Worm (Caenorhabditis elegans) whole organism, mixed stage, embryonic: ENCODE results near the gene ZK1086.3.

Source experiments
- lin-13 ChIP-seq: fragments of 150-350 bp; optimal IDR thresholded peaks from 2 replicates; lab custom pipeline; 2014; ENCODE audit warnings: missing biosample characterization, missing genetic modification characterization
- lsy-2 ChIP-seq: fragments of 150-350 bp; optimal IDR thresholded peaks from 2 replicates; lab custom pipeline; 2014; ENCODE audit warnings: missing biosample characterization, missing genetic modification characterization
- mep-1 ChIP-seq: fragments of 150-350 bp; optimal IDR thresholded peaks from 2 replicates; lab custom pipeline; 2017; ENCODE audit warnings: missing biosample characterization, missing genetic modification reagents, missing genetic modification characterization, inconsistent platforms
- nhr-12 ChIP-seq: fragments of 150-350 bp; optimal IDR thresholded peaks from 2 replicates; lab custom pipeline; 2014; ENCODE audit warnings: missing biosample characterization, missing genetic modification characterization
- nhr-237 ChIP-seq: fragments of 150-350 bp; optimal IDR thresholded peaks from 2 replicates; lab custom pipeline; 2014; ENCODE audit warnings: missing biosample characterization, missing genetic modification characterization
- nhr-76 ChIP-seq: sonication (generic microtip); optimal IDR thresholded peaks from 2 replicates; lab custom pipeline; 2017; ENCODE audit warnings: missing biosample characterization, missing genetic modification characterization
- pha-4 ChIP-seq: fragments of 150-350 bp; optimal IDR thresholded peaks from 2 replicates; lab custom pipeline; 2018; ENCODE audit warnings: missing biosample characterization, missing genetic modification reagents, missing genetic modification characterization
- snpc-4 ChIP-seq: fragments of 150-350 bp; optimal IDR thresholded peaks from 2 replicates; lab custom pipeline; 2014; ENCODE audit warnings: missing biosample characterization, missing genetic modification characterization
- unc-120 ChIP-seq: sonication (generic microtip); optimal IDR thresholded peaks from 2 replicates; lab custom pipeline; 2017; ENCODE audit warnings: missing genetic modification characterization, missing compliant biosample characterization; ENCODE audit not compliant: poor library complexity, severe bottlenecking
- unc-62 ChIP-seq: fragments of 150-350 bp; optimal IDR thresholded peaks from 2 replicates; lab custom pipeline; 2014; ENCODE audit warnings: missing biosample characterization, missing genetic modification reagents, missing genetic modification characterization
- ztf-11 ChIP-seq: fragments of 150-350 bp; optimal IDR thresholded peaks from 2 replicates; lab custom pipeline; 2014; ENCODE audit warnings: missing biosample characterization, missing genetic modification characterization

DNA sequence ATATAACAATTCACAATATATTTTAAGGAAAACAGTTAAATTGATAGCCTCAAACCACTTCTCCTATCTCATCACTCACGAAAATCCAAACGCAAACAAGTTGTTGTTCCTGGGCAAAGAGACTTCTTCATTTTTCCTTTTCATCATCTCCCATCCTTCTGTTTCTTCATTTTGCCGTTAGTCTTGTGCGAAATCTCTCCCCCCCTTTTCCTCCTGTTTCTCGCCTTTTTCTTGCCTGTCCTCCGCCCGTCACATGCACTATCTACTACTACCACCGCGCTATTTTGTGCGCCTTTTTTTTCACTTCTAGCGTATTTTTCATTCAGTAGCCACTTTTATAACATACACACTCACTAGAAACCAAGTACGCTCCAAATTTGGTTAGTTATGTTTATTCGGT, 36.1 kb upstream of the ZK1086.3 start:
- no peak for TF ChIP-seq nhr-237 (tag; lab: Kevin White, UChicago)
- no peak for TF ChIP-seq unc-62 (GFP tag; lab: Kevin White, UChicago)
- TF ChIP-seq ztf-11, result no peak
- TF ChIP-seq unc-120 (tag; lab: Kevin White, UChicago), result peak; percentile 23
- TF ChIP-seq mep-1 (tag; lab: Kevin White, UChicago), result no peak
- no peak for TF ChIP-seq pha-4 (tag; lab: Kevin White, UChicago)
- no peak for TF ChIP-seq lsy-2 (tag; lab: Kevin White, UChicago)
- no peak for TF ChIP-seq lin-13 (tag; lab: Kevin White, UChicago)
- TF ChIP-seq nhr-12 (tag; lab: Kevin White, UChicago), result no peak
- TF ChIP-seq nhr-76, result no peak
- no peak for TF ChIP-seq snpc-4 (tag; lab: Kevin White, UChicago)
